Worm (Caenorhabditis elegans): ENCODE results near the gene clec-20.

ce11 chrII:1550501-1550900 is 44.5 kb downstream of the clec-20 start, which contains the start of the genes fbxb-52 and fbxb-51:
- TF ChIP-seq dao-5 (tag; optimal IDR thresholded peaks at IDR 0.05): no peak
- TF ChIP-seq W03F9.2 (tag; optimal IDR thresholded peaks at IDR 0.05): no peak

All from whole organism, L4/young adult.